Fruit fly (Drosophila melanogaster): ENCODE measurements around the gene CG13685.
A peak's percentile ranks its signal among the peaks of the same experiment; 100 is the strongest.

CG13685 gene

dm6 chr3L:7718561-7719417, 28.4 kb upstream of the CG13685 start, which contains the start of gene Mcad (continued):
- TF ChIP-seq rgr (GFP tag; optimal IDR thresholded peaks at IDR 0.05): peak; percentile 97
- peak; percentile 97 for TF ChIP-seq HLH106 (tag; optimal IDR thresholded peaks at IDR 0.05)
- peak; percentile 95 for TF ChIP-seq fru (GFP tag; optimal IDR thresholded peaks at IDR 0.05)
- TF ChIP-seq Jra (GFP tag; optimal IDR thresholded peaks at IDR 0.05): peak; percentile 43
- peak; percentile 69 for TF ChIP-seq Myc (optimal IDR thresholded peaks at IDR 0.05)
- TF ChIP-seq CrebA (GFP tag; optimal IDR thresholded peaks at IDR 0.05; ENCODE audit: borderline replicate concordance): peak; percentile 96
- TF ChIP-seq sage (GFP tag; optimal IDR thresholded peaks at IDR 0.05): peak; percentile 95
- TF ChIP-seq h (GFP tag; optimal IDR thresholded peaks at IDR 0.05): peak; percentile 96
- TF ChIP-seq psq (GFP tag; optimal IDR thresholded peaks at IDR 0.05): peak; percentile 94
- peak; percentile 97 for TF ChIP-seq OdsH (GFP tag; optimal IDR thresholded peaks at IDR 0.05)
- TF ChIP-seq Hr78 (GFP tag; optimal IDR thresholded peaks at IDR 0.05): no peak
- TF ChIP-seq br (GFP tag; optimal IDR thresholded peaks at IDR 0.05): peak; percentile 90
- peak; percentile 92 for TF ChIP-seq ey (GFP tag; optimal IDR thresholded peaks at IDR 0.05)
- peak; percentile 96 for TF ChIP-seq Rel (GFP tag; optimal IDR thresholded peaks at IDR 0.05)
- peak; percentile 64 for TF ChIP-seq Rel (tag; optimal IDR thresholded peaks at IDR 0.05)
- peak; percentile 84 for TF ChIP-seq pan (optimal IDR thresholded peaks at IDR 0.05)

dm6 chr3L:7719418-7719789, 27.7 kb upstream of the CG13685 start:
- no peak for TF ChIP-seq Myc (optimal IDR thresholded peaks at IDR 0.05)
- no peak for TF ChIP-seq Dfd (GFP tag; optimal IDR thresholded peaks at IDR 0.05)
- peak; percentile 76 for TF ChIP-seq Hnf4 (GFP tag; optimal IDR thresholded peaks at IDR 0.05)

DNA sequence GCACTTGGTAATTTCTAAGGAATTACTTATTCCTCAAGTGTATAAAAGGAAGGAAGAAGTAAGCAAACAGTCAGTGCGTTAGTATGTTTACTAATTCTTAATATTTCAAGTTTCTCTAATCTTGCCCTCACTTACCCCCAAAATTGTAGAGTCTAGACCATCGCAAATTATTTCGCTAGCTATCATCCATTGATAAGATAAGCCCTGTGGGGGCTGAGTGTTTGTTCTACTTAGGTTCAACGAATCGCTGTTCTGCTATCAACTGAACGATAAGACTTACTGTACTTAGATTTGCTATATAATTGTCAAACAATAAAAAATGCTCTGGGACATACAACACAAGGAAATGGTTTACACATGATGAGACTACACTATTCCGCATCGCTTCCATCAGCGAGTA, 25.6 kb upstream of the CG13685 start:
- TF ChIP-seq dmrt93B (GFP tag; optimal IDR thresholded peaks at IDR 0.05) (no peak), fru (GFP tag; optimal IDR thresholded peaks at IDR 0.05) (no peak), lola (GFP tag; optimal IDR thresholded peaks at IDR 0.05) (no peak), usp (GFP tag; optimal IDR thresholded peaks at IDR 0.05) (no peak), Hnf4 (GFP tag; optimal IDR thresholded peaks at IDR 0.05) (peak; percentile 37), N (GFP tag; optimal IDR thresholded peaks at IDR 0.05) (no peak), Rel (GFP tag; optimal IDR thresholded peaks at IDR 0.05) (no peak), Rel (tag; optimal IDR thresholded peaks at IDR 0.05) (no peak), HLH106 (tag; optimal IDR thresholded peaks at IDR 0.05) (no peak), CG32264 (GFP tag; optimal IDR thresholded peaks at IDR 0.05) (no peak), sage (GFP tag; optimal IDR thresholded peaks at IDR 0.05) (no peak), h (GFP tag; optimal IDR thresholded peaks at IDR 0.05) (peak; percentile 30), br (GFP tag; optimal IDR thresholded peaks at IDR 0.05) (peak; percentile 54), psq (GFP tag; optimal IDR thresholded peaks at IDR 0.05) (no peak), Jra (GFP tag; optimal IDR thresholded peaks at IDR 0.05) (no peak), CG9705 (GFP tag; optimal IDR thresholded peaks at IDR 0.05) (no peak), Mio (GFP tag; optimal IDR thresholded peaks at IDR 0.05) (no peak), Sp1 (GFP tag; optimal IDR thresholded peaks at IDR 0.05) (no peak), jim (GFP tag; optimal IDR thresholded peaks at IDR 0.05) (no peak), foxo (GFP tag; optimal IDR thresholded peaks at IDR 0.05) (no peak), Abd-B (GFP tag; optimal IDR thresholded peaks at IDR 0.05) (no peak)

- TF ChIP-seq Mio (GFP tag; optimal IDR thresholded peaks at IDR 0.05) (no peak), rgr (GFP tag; optimal IDR thresholded peaks at IDR 0.05) (no peak), N (GFP tag; optimal IDR thresholded peaks at IDR 0.05) (no peak), Hr78 (GFP tag; optimal IDR thresholded peaks at IDR 0.05) (no peak), CG32264 (GFP tag; optimal IDR thresholded peaks at IDR 0.05) (no peak), Hr83 (GFP tag; optimal IDR thresholded peaks at IDR 0.05; ENCODE audit: poor library complexity, severe bottlenecking) (no peak), dsf (GFP tag; optimal IDR thresholded peaks at IDR 0.05; ENCODE audit: borderline replicate concordance) (no peak), jim (GFP tag; optimal IDR thresholded peaks at IDR 0.05) (no peak)
Observed at dm6 chr3L:7726285-7726684, 20.9 kb upstream of the CG13685 start, which contains the start of gene CG7457. TSS of gene CG7457 (minus strand) at chr3L:7726473.

- TF ChIP-seq CrebA (GFP tag; optimal IDR thresholded peaks at IDR 0.05; ENCODE audit: borderline replicate concordance) (no peak), ey (GFP tag; optimal IDR thresholded peaks at IDR 0.05) (no peak), OdsH (GFP tag; optimal IDR thresholded peaks at IDR 0.05) (no peak), pan (optimal IDR thresholded peaks at IDR 0.05) (no peak), CG9705 (GFP tag; optimal IDR thresholded peaks at IDR 0.05) (no peak), sv (GFP tag; optimal IDR thresholded peaks at IDR 0.05) (no peak)
Observed at dm6 chr3L:7726690-7727089, 20.5 kb upstream of the CG13685 start.

Measured in whole organism, wandering third instar larva.